Worm (Caenorhabditis elegans): ENCODE measurements around the gene sre-34.

sre-34 gene

DNA sequence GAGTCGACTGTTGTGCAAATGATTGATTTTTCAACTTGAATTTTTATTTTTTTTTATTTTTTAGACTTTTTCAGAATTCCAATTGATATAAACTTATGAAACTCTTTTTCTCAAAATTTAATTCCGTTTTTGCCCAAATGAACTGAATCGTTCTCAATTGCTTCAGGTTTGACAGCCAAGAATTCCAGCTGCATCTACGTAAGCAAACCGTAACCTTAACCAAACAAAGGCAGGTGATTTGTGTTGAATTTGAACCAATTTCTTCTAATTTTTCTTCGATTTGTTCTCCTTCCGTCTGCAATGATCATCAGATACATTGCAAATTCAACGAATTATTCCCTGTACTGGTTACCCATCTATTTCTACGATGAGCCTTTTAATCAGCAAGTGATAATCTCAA lies at the start of gene sre-34:
sre-34 (plus strand) TSS at position 301 of the 400 bp plus-strand sequence.
- TF ChIP-seq W03F9.2 (tag; optimal IDR thresholded peaks at IDR 0.05) (no peak), him-1 (tag; optimal IDR thresholded peaks at IDR 0.05) (no peak), dao-5 (tag; optimal IDR thresholded peaks at IDR 0.05) (no peak)

DNA sequence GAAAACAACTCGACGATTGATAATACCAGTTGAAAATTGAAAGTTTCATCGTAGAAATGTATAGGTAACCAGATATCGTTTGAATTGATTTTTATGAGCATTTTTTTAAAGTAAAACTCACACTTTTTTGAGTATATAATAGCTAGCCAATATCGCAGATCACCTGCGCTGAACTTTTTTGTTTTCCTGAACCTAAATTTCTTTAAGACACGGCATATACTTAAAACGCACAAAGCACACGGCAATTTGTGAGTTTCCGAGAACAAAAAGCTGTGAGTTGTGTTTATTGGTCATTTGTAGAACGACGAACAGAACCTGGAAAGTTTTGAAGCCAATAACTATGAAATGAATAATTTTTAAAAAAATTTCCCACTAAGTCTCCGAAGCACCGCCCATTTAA lies 48.2 kb upstream of the sre-34 start, which contains the start of gene sre-29:
sre-29 (minus strand) TSS at position 101 of the 400 bp plus-strand sequence.
- TF ChIP-seq dao-5 (tag; optimal IDR thresholded peaks at IDR 0.05) (no peak), him-1 (tag; optimal IDR thresholded peaks at IDR 0.05) (no peak), W03F9.2 (tag; optimal IDR thresholded peaks at IDR 0.05) (no peak)

ce11 chrII:12406394-12406793 lies 43.6 kb upstream of the sre-34 start, which contains the start of gene sre-30:
Gene sre-30 (minus strand): TSS chrII:12406494.
- TF ChIP-seq W03F9.2 (tag; optimal IDR thresholded peaks at IDR 0.05) (no peak), him-1 (tag; optimal IDR thresholded peaks at IDR 0.05) (no peak), dao-5 (tag; optimal IDR thresholded peaks at IDR 0.05) (no peak)

DNA sequence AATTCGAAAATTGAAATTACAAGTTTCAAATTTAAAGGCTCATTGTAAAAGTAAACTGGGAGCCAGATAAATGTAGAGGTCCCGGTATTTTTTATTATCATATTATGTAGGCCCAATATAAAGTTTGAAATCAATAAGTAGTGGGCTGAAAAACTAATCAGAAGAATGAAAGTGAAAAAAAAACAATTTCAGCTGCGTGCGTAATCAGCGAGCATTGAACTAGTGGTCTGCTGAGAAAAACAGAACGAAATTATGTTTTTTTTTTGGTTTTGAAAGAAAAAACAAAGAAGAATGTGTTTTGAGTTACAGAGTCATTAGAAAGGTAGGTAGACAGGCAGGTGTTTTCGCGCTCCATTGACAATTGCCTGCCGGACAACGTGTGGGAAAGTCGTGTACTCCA lies 41.2 kb upstream of the sre-34 start, which contains the start of gene sre-31:
sre-31 (minus strand) TSS at position 101 of the 400 bp plus-strand sequence.
- TF ChIP-seq him-1 (tag; optimal IDR thresholded peaks at IDR 0.05) (no peak), dao-5 (tag; optimal IDR thresholded peaks at IDR 0.05) (no peak), W03F9.2 (tag; optimal IDR thresholded peaks at IDR 0.05) (no peak)

ce11 chrII:12410107-12410506 lies 39.8 kb upstream of the sre-34 start, which contains the start of gene F57G9.3:
Gene F57G9.3 (minus strand): TSS chrII:12410207.
- TF ChIP-seq W03F9.2 (tag; optimal IDR thresholded peaks at IDR 0.05) (no peak), him-1 (tag; optimal IDR thresholded peaks at IDR 0.05) (no peak), dao-5 (tag; optimal IDR thresholded peaks at IDR 0.05) (no peak)

ce11 chrII:12412417-12412816 lies 37.5 kb upstream of the sre-34 start, which contains the start of gene Y57A10C.1:
Gene Y57A10C.1 (minus strand): TSS chrII:12412517.
- TF ChIP-seq him-1 (tag; optimal IDR thresholded peaks at IDR 0.05) (no peak), W03F9.2 (tag; optimal IDR thresholded peaks at IDR 0.05) (no peak), dao-5 (tag; optimal IDR thresholded peaks at IDR 0.05) (no peak)

ce11 chrII:12414805-12415204 lies 35.1 kb upstream of the sre-34 start, which contains the start of gene Y57A10C.11:
Gene Y57A10C.11 (minus strand): TSS chrII:12414905.
- no peak for TF ChIP-seq W03F9.2 (tag; optimal IDR thresholded peaks at IDR 0.05)
- TF ChIP-seq dao-5 (tag; optimal IDR thresholded peaks at IDR 0.05), result no peak
- TF ChIP-seq him-1 (tag; optimal IDR thresholded peaks at IDR 0.05), result no peak

DNA sequence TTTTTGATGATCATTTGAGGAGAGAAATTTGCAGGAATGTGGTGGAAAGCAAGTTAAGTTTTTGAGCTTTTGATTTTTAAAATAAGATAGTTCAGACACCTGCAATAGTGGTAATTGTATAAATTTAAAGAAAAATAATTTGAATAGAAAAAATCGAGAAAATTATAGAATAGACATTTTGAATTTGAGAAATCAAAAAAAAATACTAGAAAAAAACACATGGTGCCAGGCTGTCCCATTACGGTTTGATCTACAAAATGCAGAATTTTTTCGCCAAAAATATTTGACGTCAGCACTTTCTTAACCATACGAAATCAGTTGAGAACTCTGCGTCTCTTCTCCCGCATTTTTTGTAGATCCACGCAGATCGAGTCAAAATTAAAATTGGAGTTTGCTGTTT lies 32.4 kb upstream of the sre-34 start, which contains the start of gene sre-27:
sre-27 (minus strand) TSS at position 101 of the 400 bp plus-strand sequence.
- TF ChIP-seq W03F9.2 (tag; optimal IDR thresholded peaks at IDR 0.05), result no peak
- no peak for TF ChIP-seq him-1 (tag; optimal IDR thresholded peaks at IDR 0.05)
- no peak for TF ChIP-seq dao-5 (tag; optimal IDR thresholded peaks at IDR 0.05)

- TF ChIP-seq dao-5 (tag; optimal IDR thresholded peaks at IDR 0.05) (no peak), W03F9.2 (tag; optimal IDR thresholded peaks at IDR 0.05) (no peak), him-1 (tag; optimal IDR thresholded peaks at IDR 0.05) (no peak)
Observed at ce11 chrII:12417996-12418395, 32.0 kb upstream of the sre-34 start.

DNA sequence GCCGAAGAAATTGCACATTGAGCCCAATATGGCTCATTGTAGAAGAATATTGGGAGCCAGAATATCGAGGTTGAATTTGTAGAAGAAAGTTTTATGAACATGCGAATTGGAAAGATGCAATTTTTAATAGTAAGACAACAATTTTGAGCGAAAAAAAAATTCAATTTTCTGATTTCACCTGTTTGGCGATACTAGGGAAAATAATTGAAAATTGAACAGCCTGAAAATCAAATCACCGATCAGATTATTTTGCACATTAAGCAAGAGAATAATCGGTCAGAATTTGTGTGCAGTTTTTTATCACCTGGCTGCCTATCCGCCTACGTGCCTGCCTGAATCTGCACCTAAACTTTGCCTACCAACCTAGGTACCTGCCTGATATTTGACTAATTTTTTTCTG lies 29.5 kb upstream of the sre-34 start, which contains the start of gene sre-26:
sre-26 (minus strand) TSS at position 101 of the 400 bp plus-strand sequence.
- TF ChIP-seq dao-5 (tag; optimal IDR thresholded peaks at IDR 0.05), result no peak
- no peak for TF ChIP-seq W03F9.2 (tag; optimal IDR thresholded peaks at IDR 0.05)
- TF ChIP-seq him-1 (tag; optimal IDR thresholded peaks at IDR 0.05), result no peak

DNA sequence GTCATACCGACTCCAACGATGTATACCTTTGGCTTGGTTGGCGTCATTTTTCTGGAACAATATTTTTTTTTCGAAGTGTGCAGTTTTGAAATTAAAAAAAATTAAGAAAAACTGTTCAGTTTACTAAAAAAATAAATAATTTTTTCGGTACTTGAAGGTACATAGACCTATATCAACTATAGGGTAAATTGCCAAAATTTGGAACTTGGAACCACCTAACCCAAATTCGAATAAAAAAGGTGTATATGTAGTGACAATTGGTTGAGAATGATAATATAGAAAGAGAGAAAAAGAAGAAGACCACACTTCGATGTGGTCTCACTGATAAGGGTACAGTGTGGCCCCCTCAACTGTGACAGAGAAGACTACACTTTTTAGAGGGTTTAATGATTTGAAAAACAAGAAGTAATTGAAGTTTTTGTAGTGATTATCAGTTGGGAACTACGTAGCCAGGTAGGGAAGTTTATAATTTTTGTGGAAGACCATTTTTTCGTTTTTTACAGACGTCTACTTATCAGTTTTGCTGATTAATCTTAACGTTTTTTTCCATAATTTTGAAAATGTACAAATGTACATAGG lies 24.2 kb upstream of the sre-34 start, which contains the start of gene daf-22:
daf-22 (minus strand) TSS at position 51 of the 579 bp plus-strand sequence.
- TF ChIP-seq W03F9.2 (tag; optimal IDR thresholded peaks at IDR 0.05) (peak; percentile 32), him-1 (tag; optimal IDR thresholded peaks at IDR 0.05) (no peak), dao-5 (tag; optimal IDR thresholded peaks at IDR 0.05) (no peak)

DNA sequence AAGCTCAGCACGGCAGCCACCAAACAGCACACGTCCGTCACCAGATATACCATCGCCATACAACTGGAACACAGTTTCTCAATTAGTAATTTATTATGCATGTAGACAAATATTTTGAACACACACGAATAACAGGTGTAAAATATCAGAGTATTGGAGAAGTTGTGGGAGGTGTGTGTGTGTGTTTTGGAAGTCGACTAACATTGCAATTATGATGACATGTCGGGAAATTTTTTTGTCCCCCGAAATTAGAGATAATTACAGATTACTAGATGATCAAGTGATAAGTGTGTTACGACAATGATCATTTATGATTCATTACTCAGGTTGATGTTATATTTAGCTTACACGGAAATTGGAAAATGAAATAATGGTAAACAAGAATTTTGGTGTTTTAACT lies 20.2 kb upstream of the sre-34 start, which contains the start of gene Y57A10C.8:
Y57A10C.8 (minus strand) TSS at position 101 of the 400 bp plus-strand sequence.
- no peak for TF ChIP-seq W03F9.2 (tag; optimal IDR thresholded peaks at IDR 0.05)
- no peak for TF ChIP-seq him-1 (tag; optimal IDR thresholded peaks at IDR 0.05)
- TF ChIP-seq dao-5 (tag; optimal IDR thresholded peaks at IDR 0.05), result no peak

ce11 chrII:12432356-12432755 lies 17.6 kb upstream of the sre-34 start, which contains the start of gene dct-12:
Gene dct-12 (minus strand): TSS chrII:12432456.
- no peak for TF ChIP-seq W03F9.2 (tag; optimal IDR thresholded peaks at IDR 0.05)

ce11 chrII:12435202-12435872 lies 14.6 kb upstream of the sre-34 start:
- no peak for TF ChIP-seq him-1 (tag; optimal IDR thresholded peaks at IDR 0.05)
- TF ChIP-seq dao-5 (tag; optimal IDR thresholded peaks at IDR 0.05), result no peak

All from whole organism, L4/young adult.